Worm (Caenorhabditis elegans) whole organism, young adult: ENCODE results near the gene srsx-28.

Experiments
- B0261.1 ChIP-seq: sonication (generic microtip); optimal IDR thresholded peaks from 2 replicates; lab custom pipeline; 2016; ENCODE audit warnings: mild to moderate bottlenecking, missing genetic modification characterization, moderate library complexity, missing compliant biosample characterization
- D2030.7 ChIP-seq: fragments of 200-800 bp; sonication (Bioruptor generic); IDR thresholded peaks from 2 replicates; pipeline ENCODE4 v1.3.6; 2022; ENCODE audit warnings: missing genetic modification reagents, missing genetic modification characterization, missing compliant biosample characterization
- F57C9.4 ChIP-seq: sonication (generic microtip); optimal IDR thresholded peaks from 2 replicates; lab custom pipeline; 2017; ENCODE audit warnings: mild to moderate bottlenecking, missing genetic modification characterization, missing compliant biosample characterization
- K11D2.4 ChIP-seq: fragments of 200-800 bp; sonication (Bioruptor generic); IDR thresholded peaks from 2 replicates; pipeline ENCODE4 v1.3.6; 2022; ENCODE audit warnings: missing genetic modification reagents, missing genetic modification characterization, missing compliant biosample characterization
- Y56A3A.18 ChIP-seq: fragments of 200-800 bp; sonication (Bioruptor generic); IDR thresholded peaks from 2 replicates; pipeline ENCODE4 v1.3.6; 2022; ENCODE audit warnings: missing genetic modification reagents, missing genetic modification characterization, missing compliant biosample characterization
- Y79H2A.3 ChIP-seq: fragments of 200-800 bp; sonication (Bioruptor generic); conservative IDR thresholded peaks from 2 replicates; pipeline ENCODE4 v1.3.6; 2022; ENCODE audit warnings: missing genetic modification reagents, missing genetic modification characterization, missing compliant biosample characterization
- atf-7 ChIP-seq: sonication (generic microtip); optimal IDR thresholded peaks from 2 replicates; lab custom pipeline; 2017; ENCODE audit warnings: mild to moderate bottlenecking, missing genetic modification characterization, missing compliant biosample characterization
- bed-2 ChIP-seq: fragments of 200-800 bp; sonication (Bioruptor generic); IDR thresholded peaks from 2 replicates; pipeline ENCODE4 v1.3.6; 2022; ENCODE audit warnings: missing genetic modification reagents, missing genetic modification characterization, missing compliant biosample characterization
- ccch-3 ChIP-seq: fragments of 200-800 bp; sonication (Bioruptor generic); optimal IDR thresholded peaks from 2 replicates; lab custom pipeline; 2018; ENCODE audit warnings: mild to moderate bottlenecking, missing genetic modification characterization, missing compliant biosample characterization
- cebp-2 ChIP-seq: fragments of 200-800 bp; sonication (Bioruptor generic); IDR thresholded peaks from 2 replicates; pipeline ENCODE4 v1.3.6; 2022; ENCODE audit warnings: missing genetic modification characterization, missing compliant biosample characterization
- ceh-27 ChIP-seq: fragments of 200-800 bp; sonication (Bioruptor generic); optimal IDR thresholded peaks from 2 replicates; lab custom pipeline; 2018; ENCODE audit warnings: mild to moderate bottlenecking, missing genetic modification characterization, moderate library complexity, missing compliant biosample characterization
- ceh-58 ChIP-seq: fragments of 200-800 bp; sonication (Bioruptor generic); IDR thresholded peaks from 2 replicates; pipeline ENCODE4 v1.3.6; 2022; ENCODE audit warnings: missing genetic modification characterization, missing compliant biosample characterization
- ceh-91 ChIP-seq: fragments of 200-800 bp; sonication (Bioruptor generic); IDR thresholded peaks from 2 replicates; pipeline ENCODE4 v1.3.6; 2022; ENCODE audit warnings: missing genetic modification reagents, missing genetic modification characterization, missing compliant biosample characterization
- dpff-1 ChIP-seq: sonication (generic microtip); optimal IDR thresholded peaks from 2 replicates; lab custom pipeline; 2017; ENCODE audit warnings: mild to moderate bottlenecking, missing genetic modification characterization, missing compliant biosample characterization
- dpl-1 ChIP-seq: fragments of 150-350 bp; optimal IDR thresholded peaks from 2 replicates; lab custom pipeline; 2014; ENCODE audit warnings: missing biosample characterization, missing genetic modification reagents, missing genetic modification characterization
- egl-18 ChIP-seq: fragments of 200-800 bp; sonication (Bioruptor generic); IDR thresholded peaks from 2 replicates; pipeline ENCODE4 v1.3.6; 2022; ENCODE audit warnings: missing genetic modification reagents, missing genetic modification characterization, missing compliant biosample characterization
- ets-4 ChIP-seq: fragments of 200-800 bp; sonication (Bioruptor generic); optimal IDR thresholded peaks from 2 replicates; lab custom pipeline; 2018; ENCODE audit warnings: mild to moderate bottlenecking, missing genetic modification characterization, missing compliant biosample characterization
- fkh-3 ChIP-seq: sonication (generic microtip); optimal IDR thresholded peaks from 2 replicates; lab custom pipeline; 2016; ENCODE audit warnings: mild to moderate bottlenecking, missing genetic modification characterization, missing compliant biosample characterization
- gei-17 ChIP-seq: fragments of 200-800 bp; sonication (Bioruptor generic); optimal IDR thresholded peaks from 2 replicates; lab custom pipeline; 2018; ENCODE audit warnings: mild to moderate bottlenecking, missing genetic modification characterization, missing compliant biosample characterization
- hlh-12 ChIP-seq: sonication (generic microtip); optimal IDR thresholded peaks from 2 replicates; lab custom pipeline; 2016; ENCODE audit warnings: missing genetic modification characterization, missing compliant biosample characterization
- hmg-1.2 ChIP-seq: fragments of 200-800 bp; sonication (Bioruptor generic); IDR thresholded peaks from 2 replicates; pipeline ENCODE4 v1.3.6; 2022; ENCODE audit warnings: missing genetic modification reagents, missing genetic modification characterization, missing compliant biosample characterization
- hrde-1 ChIP-seq: sonication (generic microtip); optimal IDR thresholded peaks from 2 replicates; lab custom pipeline; 2016; ENCODE audit warnings: missing genetic modification characterization, mild to moderate bottlenecking, missing compliant biosample characterization, moderate library complexity, missing genotype, missing genetic modification reagents, borderline replicate concordance
- let-607 ChIP-seq, 2 experiments: fragments of 200-800 bp in 1 of 2; sonication (Bioruptor generic) in 1 of 2; sonication (generic microtip) in 1 of 2; optimal IDR thresholded peaks; 2 replicates each; lab custom pipeline; 2016 to 2018; ENCODE audit warnings: mild to moderate bottlenecking in 2 of 2, missing compliant biosample characterization in 2 of 2, missing genetic modification characterization in 2 of 2, moderate library complexity in 2 of 2, missing genotype in 1 of 2
- lin-40 ChIP-seq: sonication (generic microtip); optimal IDR thresholded peaks from 2 replicates; lab custom pipeline; 2016; ENCODE audit warnings: missing genetic modification characterization, mild to moderate bottlenecking, missing compliant biosample characterization, missing genotype, missing genetic modification reagents
- madf-10 ChIP-seq: sonication (generic microtip); optimal IDR thresholded peaks from 2 replicates; lab custom pipeline; 2016; ENCODE audit warnings: mild to moderate bottlenecking, missing genetic modification characterization, missing compliant biosample characterization
- madf-3 ChIP-seq: fragments of 200-800 bp; sonication (Bioruptor generic); IDR thresholded peaks from 2 replicates; pipeline ENCODE4 v1.3.6; 2022; ENCODE audit warnings: missing genetic modification reagents, missing genetic modification characterization, missing compliant biosample characterization
- mel-28 ChIP-seq: sonication (generic microtip); optimal IDR thresholded peaks from 2 replicates; lab custom pipeline; 2016; ENCODE audit warnings: borderline replicate concordance, mild to moderate bottlenecking, missing genetic modification characterization, missing compliant biosample characterization
- nfyb-1 ChIP-seq: fragments of 200-800 bp; sonication (Bioruptor generic); IDR thresholded peaks from 2 replicates; pipeline ENCODE4 v1.3.6; 2022; ENCODE audit warnings: missing genetic modification reagents, missing genetic modification characterization, missing compliant biosample characterization
- nhr-179 ChIP-seq: sonication (generic microtip); optimal IDR thresholded peaks from 2 replicates; lab custom pipeline; 2016; ENCODE audit warnings: mild to moderate bottlenecking, missing genetic modification characterization, missing compliant biosample characterization
- rcor-1 ChIP-seq: fragments of 200-800 bp; sonication (Bioruptor generic); IDR thresholded peaks from 2 replicates; pipeline ENCODE4 v1.3.6; 2022; ENCODE audit warnings: missing genetic modification reagents, missing genetic modification characterization, missing compliant biosample characterization
- snpc-1.1 ChIP-seq: sonication (generic microtip); optimal IDR thresholded peaks from 2 replicates; lab custom pipeline; 2017; ENCODE audit warnings: missing genetic modification characterization, mild to moderate bottlenecking, missing compliant biosample characterization, antibody characterized with exemption, moderate library complexity, missing genotype, missing genetic modification reagents; ENCODE audit not compliant: insufficient read depth
- somi-1 ChIP-seq: fragments of 200-800 bp; sonication (Bioruptor generic); optimal IDR thresholded peaks from 2 replicates; lab custom pipeline; 2018; ENCODE audit warnings: mild to moderate bottlenecking, missing genetic modification characterization, missing compliant biosample characterization
- tbp1 ChIP-seq: fragments of 200-800 bp; sonication (Bioruptor generic); optimal IDR thresholded peaks from 2 replicates; lab custom pipeline; 2018; ENCODE audit warnings: mild to moderate bottlenecking, missing genetic modification characterization, missing compliant biosample characterization
- unc-62 ChIP-seq: fragments of 150-350 bp; optimal IDR thresholded peaks from 2 replicates; lab custom pipeline; 2014; ENCODE audit warnings: missing biosample characterization, missing genetic modification reagents, missing genetic modification characterization
- zfh-2 ChIP-seq: fragments of 200-800 bp; sonication (Bioruptor generic); conservative IDR thresholded peaks from 2 replicates; pipeline ENCODE4 v1.3.6; 2022; ENCODE audit warnings: missing genetic modification reagents, missing genetic modification characterization, missing compliant biosample characterization
- ztf-26 ChIP-seq: sonication (generic microtip); optimal IDR thresholded peaks from 2 replicates; lab custom pipeline; 2017; ENCODE audit warnings: missing genetic modification characterization, missing compliant biosample characterization

Gene srsx-28

ce11 chrV:10111129-10111528 lies 41.2 kb upstream of the srsx-28 start:
- TF ChIP-seq nhr-179 (no peak), ceh-27 (GFP tag; lab: Kevin White, UChicago) (no peak), ccch-3 (no peak), hmg-1.2 (GFP tag; lab: Robert Waterston, UW) (no peak)

ce11 chrV:10112187-10112586 lies 40.2 kb upstream of the srsx-28 start, which contains the start of gene C08B6.3:
C08B6.3 (minus strand) TSS chrV:10112287.
- TF ChIP-seq cebp-2 (GFP tag; lab: Robert Waterston, UW) (no peak), hrde-1 (tag; lab: Kevin White, UChicago) (no peak), let-607 (tag; optimal IDR thresholded peaks at IDR 0.05; lab: Kevin White, UChicago) (no peak), D2030.7 (GFP tag; lab: Robert Waterston, UW) (no peak), madf-10 (tag; lab: Kevin White, UChicago) (no peak), K11D2.4 (GFP tag; lab: Robert Waterston, UW) (no peak), ets-4 (GFP tag; lab: Kevin White, UChicago) (no peak), F57C9.4 (tag; lab: Kevin White, UChicago) (no peak), unc-62 (GFP tag; lab: Kevin White, UChicago) (no peak), gei-17 (GFP tag; lab: Kevin White, UChicago) (no peak), nfyb-1 (GFP tag; lab: Robert Waterston, UW) (no peak), rcor-1 (GFP tag; lab: Robert Waterston, UW) (no peak), somi-1 (GFP tag; lab: Kevin White, UChicago) (no peak), egl-18 (no peak), ceh-91 (no peak), Y56A3A.18 (GFP tag; lab: Robert Waterston, UW) (no peak), Y79H2A.3 (no peak), lin-40 (tag; lab: Kevin White, UChicago) (no peak), fkh-3 (tag; lab: Kevin White, UChicago) (no peak)

DNA sequence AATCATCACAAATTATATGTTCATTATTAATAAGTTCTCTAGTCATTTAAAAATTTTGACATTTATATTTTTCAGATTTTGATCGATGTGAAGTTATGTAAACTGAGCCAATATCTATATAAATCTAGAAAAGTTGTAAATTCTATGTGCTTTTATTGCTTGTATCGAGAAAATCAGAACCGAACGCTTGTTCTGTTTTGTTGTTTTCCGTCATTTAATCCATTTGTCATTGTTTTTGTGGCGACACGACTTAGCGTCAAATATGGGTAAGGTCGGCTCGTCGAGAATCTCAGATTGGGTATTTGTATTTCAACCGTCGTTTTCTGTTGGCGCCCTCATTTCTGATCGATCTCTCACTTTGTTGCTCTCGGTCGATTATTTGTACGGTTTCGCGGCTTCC lies 38.0 kb upstream of the srsx-28 start, which contains the start of gene cht-5:
Gene cht-5 (plus strand): TSS at position 301 of the 400 bp plus-strand sequence.
- no peak for TF ChIP-seq nfyb-1 (GFP tag; lab: Robert Waterston, UW)
- TF ChIP-seq zfh-2 (GFP tag; lab: Robert Waterston, UW), result no peak
- no peak for TF ChIP-seq snpc-1.1 (tag; lab: Kevin White, UChicago)
- TF ChIP-seq madf-3, result no peak
- no peak for TF ChIP-seq mel-28 (tag; lab: Kevin White, UChicago)
- TF ChIP-seq hlh-12, result no peak
- no peak for TF ChIP-seq tbp1 (GFP tag; lab: Kevin White, UChicago)
- no peak for TF ChIP-seq ceh-58 (GFP tag; lab: Robert Waterston, UW)
- TF ChIP-seq ztf-26 (tag; lab: Kevin White, UChicago), result no peak
- no peak for TF ChIP-seq B0261.1
- no peak for TF ChIP-seq dpl-1 (GFP tag; lab: Kevin White, UChicago)
- no peak for TF ChIP-seq dpff-1
- no peak for TF ChIP-seq bed-2
- TF ChIP-seq atf-7 (tag; lab: Kevin White, UChicago), result no peak
- no peak for TF ChIP-seq ceh-91
- no peak for TF ChIP-seq nhr-179
